Worm (Caenorhabditis elegans): Measurements from ENCODE around the gene ZC132.11.
"Not testable (repeated sequence)": the region's sequence is repeated elsewhere in the genome, so short reads cannot be mapped to it uniquely, and the experiment has no call there.

Gene ZC132.11

DNA sequence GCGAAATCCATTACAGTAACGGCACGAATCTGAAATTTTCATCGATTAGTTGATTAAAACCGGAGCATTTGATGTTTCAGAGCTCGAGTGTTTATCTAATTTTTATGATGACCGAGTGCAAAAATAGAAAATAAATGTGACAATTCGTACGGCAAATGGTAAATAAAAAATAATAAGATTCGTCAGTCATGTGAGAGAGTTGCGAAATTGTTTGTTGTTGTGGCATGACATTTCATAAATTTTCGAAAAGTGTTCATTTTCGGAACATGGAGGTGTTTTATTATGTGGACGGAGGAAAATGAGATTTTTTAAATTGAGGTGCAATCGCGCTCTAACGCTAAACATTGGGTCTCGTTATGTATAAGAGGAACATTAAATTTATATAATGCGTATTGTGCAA, 43.3 kb upstream of the ZC132.11 start:
- no peak for TF ChIP-seq elt-1 (tag; optimal IDR thresholded peaks at IDR 0.05; ENCODE audit: borderline replicate concordance, insufficient read depth)
- no peak for TF ChIP-seq pha-4 (tag; optimal IDR thresholded peaks at IDR 0.05)
- TF ChIP-seq lin-32 (GFP tag; optimal IDR thresholded peaks at IDR 0.05), result no peak
- no peak for TF ChIP-seq M03D4.4 (tag; optimal IDR thresholded peaks at IDR 0.05)
- TF ChIP-seq mls-2 (tag; optimal IDR thresholded peaks at IDR 0.05), result no peak
- TF ChIP-seq ham-2 (GFP tag; optimal IDR thresholded peaks at IDR 0.05), result no peak
- no peak for TF ChIP-seq ceh-39 (tag; optimal IDR thresholded peaks at IDR 0.05)
- TF ChIP-seq drap-1 (GFP tag; optimal IDR thresholded peaks at IDR 0.05), result no peak
- no peak for TF ChIP-seq bed-3 (GFP tag; optimal IDR thresholded peaks at IDR 0.05)
- TF ChIP-seq sem-2 (GFP tag; optimal IDR thresholded peaks at IDR 0.05), result no peak
- no peak for TF ChIP-seq unc-62 (GFP tag; optimal IDR thresholded peaks at IDR 0.05)
- no peak for TF ChIP-seq zip-8 (tag; optimal IDR thresholded peaks at IDR 0.05)
- no peak for TF ChIP-seq nhr-2 (tag; optimal IDR thresholded peaks at IDR 0.05)
- TF ChIP-seq nhr-76 (tag; optimal IDR thresholded peaks at IDR 0.05), result no peak
- TF ChIP-seq ceh-43 (GFP tag; optimal IDR thresholded peaks at IDR 0.05), result no peak
- no peak for TF ChIP-seq elt-3 (tag; optimal IDR thresholded peaks at IDR 0.05)
- TF ChIP-seq unc-39 (tag; optimal IDR thresholded peaks at IDR 0.05), result no peak

DNA sequence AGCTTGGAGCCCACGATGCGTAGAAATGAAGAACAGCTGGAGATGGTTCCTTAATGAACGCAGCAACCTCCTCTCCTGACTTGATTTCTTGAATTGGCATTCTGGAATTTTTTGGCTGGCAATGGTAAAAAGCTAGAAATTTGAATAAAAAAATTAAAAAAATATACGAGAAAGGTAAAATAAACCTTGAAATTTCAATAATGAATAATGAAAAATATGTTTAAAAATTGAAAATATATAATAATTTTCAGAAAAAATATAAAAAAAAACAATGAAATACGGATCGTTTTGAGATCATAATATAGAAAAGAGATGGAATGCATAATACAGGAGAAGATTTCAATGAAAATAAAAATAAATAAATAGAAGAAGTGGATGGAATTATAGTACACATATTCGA, 42.7 kb upstream of the ZC132.11 start, which contains the start of gene glrx-3:
glrx-3 (minus strand) TSS at position 101 of the 400 bp plus-strand sequence.
- TF ChIP-seq sptf-1 (tag; optimal IDR thresholded peaks at IDR 0.05) (no peak), unc-120 (tag; optimal IDR thresholded peaks at IDR 0.05; ENCODE audit: poor library complexity, severe bottlenecking) (no peak), ceh-83 (GFP tag; optimal IDR thresholded peaks at IDR 0.05) (no peak), drap-1 (GFP tag; optimal IDR thresholded peaks at IDR 0.05) (no peak), nhr-2 (tag; optimal IDR thresholded peaks at IDR 0.05) (no peak), nhr-12 (tag; optimal IDR thresholded peaks at IDR 0.05) (no peak), unc-62 (GFP tag; optimal IDR thresholded peaks at IDR 0.05) (no peak), ceh-39 (tag; optimal IDR thresholded peaks at IDR 0.05) (no peak), lin-13 (tag; optimal IDR thresholded peaks at IDR 0.05) (no peak), mls-2 (tag; optimal IDR thresholded peaks at IDR 0.05) (no peak), sem-2 (GFP tag; optimal IDR thresholded peaks at IDR 0.05) (no peak), ceh-43 (GFP tag; optimal IDR thresholded peaks at IDR 0.05) (no peak), unc-39 (tag; optimal IDR thresholded peaks at IDR 0.05) (no peak), snpc-4 (tag; optimal IDR thresholded peaks at IDR 0.05) (no peak), lin-32 (GFP tag; optimal IDR thresholded peaks at IDR 0.05) (no peak), ces-1 (GFP tag; optimal IDR thresholded peaks at IDR 0.05) (no peak), ham-2 (GFP tag; optimal IDR thresholded peaks at IDR 0.05) (no peak)

DNA sequence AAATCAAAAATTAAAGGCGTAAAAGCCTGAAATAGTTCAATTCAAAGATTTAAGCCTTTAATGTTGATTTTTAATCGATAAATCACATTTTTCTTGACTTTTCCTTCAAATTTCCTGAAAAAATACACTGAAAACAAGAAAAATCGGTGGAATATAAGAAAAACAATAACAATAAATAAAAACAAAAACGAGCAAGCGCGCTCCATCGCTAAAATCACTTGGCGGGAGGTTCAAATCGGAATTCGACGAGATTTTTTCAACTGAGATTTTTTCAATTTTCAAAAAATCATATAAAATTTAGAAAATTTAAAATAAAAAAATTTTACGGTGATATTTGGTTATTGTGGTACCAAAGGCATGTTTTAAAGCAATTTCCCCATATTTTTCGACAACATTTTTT, 41.0 kb upstream of the ZC132.11 start:
- TF ChIP-seq mep-1 (tag; optimal IDR thresholded peaks at IDR 0.05) (no peak), lin-13 (tag; optimal IDR thresholded peaks at IDR 0.05) (no peak), elt-3 (tag; optimal IDR thresholded peaks at IDR 0.05) (no peak), snpc-4 (tag; optimal IDR thresholded peaks at IDR 0.05) (no peak), mls-2 (tag; optimal IDR thresholded peaks at IDR 0.05) (no peak), ztf-11 (tag; optimal IDR thresholded peaks at IDR 0.05) (no peak), unc-39 (tag; optimal IDR thresholded peaks at IDR 0.05) (no peak), unc-62 (GFP tag; optimal IDR thresholded peaks at IDR 0.05) (no peak), ces-1 (GFP tag; optimal IDR thresholded peaks at IDR 0.05) (no peak)

ce11 chrV:4336462-4336861, 38.0 kb upstream of the ZC132.11 start, which contains the start of gene irld-1:
TSS of gene irld-1 (plus strand) at chrV:4336762.
- not testable (repeated sequence) for TF ChIP-seq nhr-28, lin-13, cnd-1 (tag; optimal IDR thresholded peaks at IDR 0.05)

DNA sequence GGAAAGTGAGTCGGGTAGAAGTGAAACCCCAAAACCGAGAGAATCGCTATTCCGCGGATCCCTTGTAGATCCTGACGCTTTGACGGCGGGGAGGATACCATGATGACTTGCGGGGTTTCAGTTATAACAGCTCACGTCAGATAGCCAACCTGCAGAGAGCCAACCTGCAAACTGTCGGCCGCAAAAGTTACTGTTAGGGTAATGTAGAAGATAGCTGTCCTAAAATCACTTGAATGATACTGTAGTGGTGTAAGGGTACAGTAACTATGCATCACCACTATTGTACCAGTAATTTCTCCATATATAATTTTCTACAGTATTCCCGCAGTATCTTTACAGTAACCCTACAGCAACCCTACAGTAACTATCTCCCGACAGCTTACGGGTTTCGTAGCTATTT, 34.0 kb upstream of the ZC132.11 start, which contains the start of gene oac-12:
oac-12 (minus strand) TSS at position 101 of the 400 bp plus-strand sequence.
- no peak for TF ChIP-seq tbx-8 (GFP tag; optimal IDR thresholded peaks at IDR 0.05)
- no peak for TF ChIP-seq bed-3 (GFP tag; optimal IDR thresholded peaks at IDR 0.05)
- no peak for TF ChIP-seq ceh-39 (tag; optimal IDR thresholded peaks at IDR 0.05)
- no peak for TF ChIP-seq sptf-1 (tag; optimal IDR thresholded peaks at IDR 0.05)
- no peak for TF ChIP-seq nhr-2 (tag; optimal IDR thresholded peaks at IDR 0.05)
- TF ChIP-seq ces-1 (GFP tag; optimal IDR thresholded peaks at IDR 0.05), result no peak
- no peak for TF ChIP-seq nhr-12 (tag; optimal IDR thresholded peaks at IDR 0.05)
- no peak for TF ChIP-seq lin-13 (tag; optimal IDR thresholded peaks at IDR 0.05)
- TF ChIP-seq ceh-43 (GFP tag; optimal IDR thresholded peaks at IDR 0.05), result no peak
- TF ChIP-seq nhr-28 (tag; optimal IDR thresholded peaks at IDR 0.05), result no peak
- TF ChIP-seq ham-2 (GFP tag; optimal IDR thresholded peaks at IDR 0.05), result no peak
- no peak for TF ChIP-seq mab-5 (tag; optimal IDR thresholded peaks at IDR 0.05)
- TF ChIP-seq lsy-2 (tag; optimal IDR thresholded peaks at IDR 0.05), result no peak
- TF ChIP-seq hlh-1 (tag; optimal IDR thresholded peaks at IDR 0.05), result no peak
- TF ChIP-seq cnd-1 (tag; optimal IDR thresholded peaks at IDR 0.05), result no peak
- TF ChIP-seq unc-62 (GFP tag; optimal IDR thresholded peaks at IDR 0.05), result no peak
- no peak for TF ChIP-seq nhr-76 (tag; optimal IDR thresholded peaks at IDR 0.05)
